Fruit fly (Drosophila melanogaster) whole organism, embryonic: ENCODE results near the gene Iyd.

Experiments used
- Atf3 ChIP-seq: fragments of 200-800 bp; sonication (Bioruptor generic); optimal IDR thresholded peaks from 3 replicates; lab custom pipeline; 2016; ENCODE audit warnings: missing biosample characterization, missing genetic modification characterization
- CG12659 ChIP-seq: fragments of 200-800 bp; sonication (Bioruptor generic); optimal IDR thresholded peaks from 3 replicates; lab custom pipeline; 2017; ENCODE audit warnings: mild to moderate bottlenecking, missing biosample characterization, missing genetic modification reagents, missing genetic modification characterization
- CG15601 ChIP-seq: fragments of 200-800 bp; sonication (Bioruptor generic); optimal IDR thresholded peaks from 3 replicates; lab custom pipeline; 2019; ENCODE audit warnings: missing biosample characterization, mild to moderate bottlenecking, missing genetic modification characterization, moderate library complexity
- CG17328 ChIP-seq: fragments of 200-800 bp; sonication (Bioruptor generic); IDR thresholded peaks from 2 replicates; pipeline ENCODE4 v1.3.6; 2022; ENCODE audit warnings: missing biosample characterization, missing genetic modification characterization
- CG17361 ChIP-seq: fragments of 200-800 bp; sonication (Bioruptor generic); IDR thresholded peaks from 3 replicates; pipeline ENCODE4 v1.3.6; 2022; ENCODE audit warnings: missing biosample characterization, missing genetic modification characterization
- CG18599 ChIP-seq: fragments of 200-800 bp; sonication (Bioruptor generic); optimal IDR thresholded peaks from 3 replicates; lab custom pipeline; 2017; ENCODE audit warnings: missing biosample characterization, missing genetic modification characterization, mild to moderate bottlenecking, moderate library complexity, missing genetic modification reagents
- CG2116 ChIP-seq: fragments of 200-800 bp; sonication (Bioruptor generic); optimal IDR thresholded peaks from 3 replicates; lab custom pipeline; 2018; ENCODE audit warnings: missing biosample characterization, mild to moderate bottlenecking, missing genetic modification characterization
- CG3281 ChIP-seq: fragments of 200-800 bp; sonication (Bioruptor generic); optimal IDR thresholded peaks from 3 replicates; lab custom pipeline; 2017; ENCODE audit warnings: missing biosample characterization, mild to moderate bottlenecking, missing genetic modification characterization
- CG3995 ChIP-seq: fragments of 200-800 bp; sonication (Bioruptor generic); optimal IDR thresholded peaks from 3 replicates; lab custom pipeline; 2016; ENCODE audit warnings: missing biosample characterization, missing genetic modification characterization
- CG4282 ChIP-seq: fragments of 200-800 bp; sonication (Bioruptor generic); optimal IDR thresholded peaks from 2 replicates; lab custom pipeline; 2016; ENCODE audit warnings: missing biosample characterization, missing genetic modification characterization
- CG6791 ChIP-seq: fragments of 200-800 bp; sonication (Bioruptor generic); IDR thresholded peaks from 3 replicates; pipeline ENCODE4 v1.3.6; 2022; ENCODE audit warnings: missing biosample characterization, missing genetic modification characterization; ENCODE audit not compliant: partially characterized antibody
- CG7372 ChIP-seq: fragments of 200-800 bp; sonication (Bioruptor generic); IDR thresholded peaks from 2 replicates; pipeline ENCODE4 v1.3.6; 2022; ENCODE audit warnings: missing biosample characterization, missing genetic modification characterization
- CG9932 ChIP-seq: fragments of 200-800 bp; sonication (Bioruptor generic); IDR thresholded peaks from 2 replicates; pipeline ENCODE4 v1.3.6; 2022; ENCODE audit warnings: missing biosample characterization, missing genetic modification characterization
- CTCF ChIP-seq: fragments of 200-800 bp; sonication (Bioruptor generic); optimal IDR thresholded peaks from 2 replicates; lab custom pipeline; 2017; ENCODE audit warnings: missing biosample characterization, mild to moderate bottlenecking, missing genetic modification characterization, moderate library complexity
- ERR ChIP-seq: fragments of 200-800 bp; sonication (Bioruptor generic); optimal IDR thresholded peaks from 2 replicates; lab custom pipeline; 2016; ENCODE audit warnings: missing biosample characterization, missing genetic modification characterization
- Lhr ChIP-seq: fragments of 200-800 bp; sonication (Bioruptor generic); optimal IDR thresholded peaks from 3 replicates; lab custom pipeline; 2017; ENCODE audit warnings: mild to moderate bottlenecking, missing biosample characterization, missing genetic modification reagents, missing genetic modification characterization
- Lim3 ChIP-seq: fragments of 200-800 bp; sonication (Bioruptor generic); IDR thresholded peaks from 2 replicates; pipeline ENCODE4 v1.3.6; 2022; ENCODE audit warnings: missing biosample characterization, missing genetic modification characterization
- Mad ChIP-seq: fragments of 200-800 bp; sonication (Bioruptor generic); optimal IDR thresholded peaks from 2 replicates; lab custom pipeline; 2016; ENCODE audit warnings: missing biosample characterization, missing genetic modification characterization
- Mes4 ChIP-seq: fragments of 200-800 bp; sonication (Bioruptor generic); optimal IDR thresholded peaks from 2 replicates; lab custom pipeline; 2016; ENCODE audit warnings: missing biosample characterization, missing genetic modification characterization
- NC2α ChIP-seq: fragments of 200-800 bp; sonication (Bioruptor generic); optimal IDR thresholded peaks from 2 replicates; lab custom pipeline; 2016; ENCODE audit warnings: missing biosample characterization, missing genetic modification characterization
- Oli ChIP-seq: fragments of 200-800 bp; sonication (Bioruptor generic); optimal IDR thresholded peaks from 2 replicates; lab custom pipeline; 2018; ENCODE audit warnings: missing biosample characterization, mild to moderate bottlenecking, missing genetic modification characterization, moderate library complexity
- Ptx1 ChIP-seq: fragments of 200-800 bp; sonication (Bioruptor generic); IDR thresholded peaks from 2 replicates; pipeline ENCODE4 v1.3.6; 2022; ENCODE audit warnings: missing biosample characterization, missing genetic modification characterization
- Sox102F ChIP-seq: fragments of 200-800 bp; sonication (Bioruptor generic); optimal IDR thresholded peaks from 2 replicates; lab custom pipeline; 2018; ENCODE audit warnings: missing biosample characterization, mild to moderate bottlenecking, missing genetic modification characterization, moderate library complexity
- Usf ChIP-seq: fragments of 200-800 bp; sonication (Bioruptor generic); optimal IDR thresholded peaks from 2 replicates; lab custom pipeline; 2017; ENCODE audit warnings: missing genotype, missing biosample characterization, missing genetic modification characterization
- Xbp1 ChIP-seq: fragments of 200-800 bp; sonication (Bioruptor generic); optimal IDR thresholded peaks from 3 replicates; lab custom pipeline; 2016; ENCODE audit warnings: missing biosample characterization, mild to moderate bottlenecking, missing genetic modification characterization
- ara ChIP-seq: fragments of 200-800 bp; sonication (Bioruptor generic); IDR thresholded peaks from 2 replicates; pipeline ENCODE4 v1.3.6; 2022; ENCODE audit warnings: missing biosample characterization, missing genetic modification characterization
- az2 ChIP-seq: fragments of 200-800 bp; sonication (Bioruptor generic); optimal IDR thresholded peaks from 3 replicates; lab custom pipeline; 2016; ENCODE audit warnings: missing biosample characterization, missing genetic modification characterization
- chn ChIP-seq: fragments of 200-800 bp; sonication (Bioruptor generic); optimal IDR thresholded peaks from 2 replicates; lab custom pipeline; 2016; ENCODE audit warnings: missing biosample characterization, missing genetic modification characterization
- crc ChIP-seq: fragments of 200-800 bp; sonication (Bioruptor generic); optimal IDR thresholded peaks from 2 replicates; lab custom pipeline; 2016; ENCODE audit warnings: missing biosample characterization, missing genetic modification characterization
- fd102C ChIP-seq: fragments of 200-800 bp; sonication (Bioruptor generic); optimal IDR thresholded peaks from 2 replicates; lab custom pipeline; 2018; ENCODE audit warnings: missing biosample characterization, mild to moderate bottlenecking, missing genetic modification characterization, moderate library complexity
- fru ChIP-seq: fragments of >200 bp; optimal IDR thresholded peaks from 2 replicates; lab custom pipeline; 2017
- gcm2 ChIP-seq: fragments of 200-800 bp; sonication (Bioruptor generic); optimal IDR thresholded peaks from 2 replicates; lab custom pipeline; 2016; ENCODE audit warnings: missing biosample characterization, missing genetic modification characterization
- kah ChIP-seq: fragments of 200-800 bp; sonication (Bioruptor generic); optimal IDR thresholded peaks from 2 replicates; lab custom pipeline; 2018; ENCODE audit warnings: missing biosample characterization, mild to moderate bottlenecking, missing genetic modification characterization
- lov ChIP-seq, 2 experiments: fragments of 200-800 bp in 1 of 2; fragments of >200 bp in 1 of 2; sonication (Bioruptor generic) in 1 of 2; IDR thresholded peaks in 1 of 2; optimal IDR thresholded peaks in 1 of 2; 2 replicates in 1 of 2; 3 replicates in 1 of 2; pipeline versions ENCODE4 v1.3.6 to Lab custom; 2017 to 2022; ENCODE audit warnings: missing biosample characterization in 1 of 2, missing genetic modification characterization in 1 of 2
- mld ChIP-seq: fragments of 200-800 bp; sonication (Bioruptor generic); IDR thresholded peaks from 3 replicates; pipeline ENCODE4 v1.3.6; 2022; ENCODE audit warnings: missing biosample characterization, missing genetic modification characterization; ENCODE audit not compliant: partially characterized antibody
- nmo ChIP-seq: fragments of 200-800 bp; sonication (Bioruptor generic); optimal IDR thresholded peaks from 2 replicates; lab custom pipeline; 2018; ENCODE audit warnings: missing biosample characterization, mild to moderate bottlenecking, missing genetic modification characterization, moderate library complexity
- oc ChIP-seq: fragments of 200-800 bp; sonication (Bioruptor generic); optimal IDR thresholded peaks from 2 replicates; lab custom pipeline; 2018; ENCODE audit warnings: missing biosample characterization, mild to moderate bottlenecking, missing genetic modification characterization, moderate library complexity
- ranshi ChIP-seq: fragments of 200-800 bp; sonication (Bioruptor generic); IDR thresholded peaks from 2 replicates; pipeline ENCODE4 v1.3.6; 2022; ENCODE audit warnings: missing biosample characterization, missing genetic modification characterization
- sc ChIP-seq, 3 experiments: fragments of >200 bp in 2 of 3; fragments of 200-800 bp in 1 of 3; sonication (Bioruptor generic) in 1 of 3; optimal IDR thresholded peaks; 2 replicates in 2 of 3; 3 replicates in 1 of 3; lab custom pipeline; 2017; ENCODE audit warnings: mild to moderate bottlenecking in 1 of 3, missing biosample characterization in 1 of 3, missing genetic modification characterization in 1 of 3, missing genetic modification reagents in 1 of 3
- sqz ChIP-seq: fragments of 200-800 bp; sonication (Bioruptor generic); optimal IDR thresholded peaks from 3 replicates; lab custom pipeline; 2018; ENCODE audit warnings: missing biosample characterization, mild to moderate bottlenecking, missing genetic modification characterization
- tap ChIP-seq: fragments of 200-800 bp; optimal IDR thresholded peaks from 3 replicates; lab custom pipeline; 2019; ENCODE audit warnings: missing biosample characterization, mild to moderate bottlenecking, missing genetic modification characterization, moderate library complexity
- zf30C ChIP-seq: fragments of 200-800 bp; sonication (Bioruptor generic); optimal IDR thresholded peaks from 3 replicates; lab custom pipeline; 2018; ENCODE audit warnings: missing biosample characterization, mild to moderate bottlenecking, missing genetic modification characterization

The Iyd gene

DNA sequence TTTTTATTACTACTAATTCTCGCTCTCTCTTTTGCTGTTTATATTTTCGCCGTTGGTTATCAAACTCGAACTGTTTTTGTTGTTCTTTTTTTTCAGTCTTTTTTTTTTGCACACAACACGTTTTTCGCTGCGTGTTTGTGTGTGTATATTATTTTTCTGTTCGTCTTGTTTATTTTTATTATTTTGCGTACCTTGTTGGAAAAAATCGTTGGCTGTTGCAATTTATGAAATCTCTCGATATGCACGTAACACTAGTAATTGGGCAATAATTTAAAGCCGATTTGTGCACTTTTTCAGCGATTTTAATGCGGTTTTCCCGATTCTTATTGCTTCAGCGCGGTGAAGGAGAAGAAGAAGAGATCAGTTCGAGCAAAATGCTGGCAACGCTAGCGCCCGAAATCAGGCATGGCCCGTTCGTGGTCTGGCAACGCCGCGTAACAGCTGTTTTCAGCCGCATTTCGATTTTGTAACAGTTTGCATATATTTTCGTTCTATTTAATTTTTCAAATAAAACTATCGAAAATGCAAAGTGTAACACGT lies 24.4 kb upstream of the Iyd start, which contains the start of the genes FoxK and mRpL2 (continued):
- TF ChIP-seq crc (GFP tag; lab: Kevin White, UChicago) (no peak), CG17328 (no peak), CG3281 (GFP tag; lab: Kevin White, UChicago) (peak; percentile 5), zf30C (GFP tag; lab: Kevin White, UChicago) (peak; percentile 30), fru (lab: Kevin White, UChicago) (no peak), CG15601 (no peak), tap (tag; lab: Kevin White, UChicago) (no peak), CTCF (peak; percentile 44), Mes4 (no peak), Lim3 (GFP tag; lab: Robert Waterston, UW) (no peak), lov (optimal IDR thresholded peaks at IDR 0.05; lab: Kevin White, UChicago) (peak; percentile 16), lov (GFP tag; IDR thresholded peaks at IDR 0.05; lab: Robert Waterston, UW) (no peak), CG12659 (peak; percentile 43), ranshi (GFP tag; lab: Robert Waterston, UW) (no peak), CG17361 (no peak), CG6791 (GFP tag; lab: Robert Waterston, UW) (peak; percentile 54; the same call in 2 of the 3 replicates), ERR (GFP tag; lab: Kevin White, UChicago) (peak; percentile 4), sc (optimal IDR thresholded peaks at IDR 0.05; lab: Kevin White, UChicago) (no peak), sc (GFP tag; optimal IDR thresholded peaks at IDR 0.05; lab: Kevin White, UChicago) (no peak), nmo (GFP tag; lab: Kevin White, UChicago) (peak; percentile 19), Lhr (no peak), CG18599 (GFP tag; lab: Kevin White, UChicago) (no peak), kah (no peak), ara (GFP tag; lab: Robert Waterston, UW) (no peak), gcm2 (GFP tag; lab: Kevin White, UChicago) (peak; percentile 2), CG4282 (peak; percentile 39), Usf (no peak), Atf3 (GFP tag; lab: Kevin White, UChicago) (no peak), NC2α (GFP tag; lab: Kevin White, UChicago) (no peak), Mad (GFP tag; lab: Kevin White, UChicago) (no peak), fd102C (no peak), chn (GFP tag; lab: Kevin White, UChicago) (no peak), CG2116 (GFP tag; lab: Kevin White, UChicago) (peak; percentile 35), sqz (peak; percentile 83), Xbp1 (GFP tag; lab: Kevin White, UChicago) (peak; percentile 13), CG7372 (GFP tag; lab: Robert Waterston, UW) (no peak), Ptx1 (GFP tag; lab: Robert Waterston, UW) (no peak), mld (GFP tag; lab: Robert Waterston, UW) (no peak), az2 (GFP tag; lab: Kevin White, UChicago) (no peak), Oli (tag; lab: Kevin White, UChicago) (no peak), CG3995 (GFP tag; lab: Kevin White, UChicago) (no peak), CG9932 (GFP tag; lab: Robert Waterston, UW) (no peak), oc (tag; lab: Kevin White, UChicago) (no peak), Sox102F (no peak)
